Fruit fly (Drosophila melanogaster) whole organism, prepupa: ENCODE data around the gene Ada1-1.

Source experiments
- CG10631 ChIP-seq: fragments of 200-800 bp; sonication (Bioruptor generic); optimal IDR thresholded peaks from 2 replicates; lab custom pipeline; 2016; ENCODE audit warnings: missing biosample characterization, missing genetic modification characterization
- CG10669 ChIP-seq: fragments of 200-800 bp; sonication (Bioruptor generic); optimal IDR thresholded peaks from 3 replicates; lab custom pipeline; 2018; ENCODE audit warnings: missing biosample characterization, mild to moderate bottlenecking, missing genetic modification characterization, moderate library complexity
- CG11762 ChIP-seq: fragments of 200-800 bp; sonication (Bioruptor generic); optimal IDR thresholded peaks from 3 replicates; lab custom pipeline; 2016; ENCODE audit warnings: missing biosample characterization, missing genetic modification characterization; ENCODE audit not compliant: insufficient read depth
- CG11902 ChIP-seq: fragments of 200-800 bp; sonication (Bioruptor generic); optimal IDR thresholded peaks from 3 replicates; lab custom pipeline; 2016; ENCODE audit warnings: missing biosample characterization, missing genetic modification characterization
- CG15336 ChIP-seq: fragments of 200-800 bp; sonication (Bioruptor generic); IDR thresholded peaks from 2 replicates; pipeline ENCODE4 v1.3.6; 2022; ENCODE audit warnings: missing biosample characterization, missing genetic modification characterization
- CG1621 ChIP-seq: fragments of 200-800 bp; sonication (Bioruptor generic); optimal IDR thresholded peaks from 3 replicates; lab custom pipeline; 2018; ENCODE audit warnings: missing biosample characterization, mild to moderate bottlenecking, missing genetic modification characterization
- CG16779 ChIP-seq: fragments of 200-800 bp; sonication (Bioruptor generic); optimal IDR thresholded peaks from 3 replicates; lab custom pipeline; 2017; ENCODE audit warnings: missing biosample characterization, mild to moderate bottlenecking, missing genetic modification characterization
- CG32006 ChIP-seq: fragments of 200-800 bp; sonication (Bioruptor generic); optimal IDR thresholded peaks from 3 replicates; lab custom pipeline; 2017; ENCODE audit warnings: missing biosample characterization, mild to moderate bottlenecking, missing genetic modification characterization
- CG34406 ChIP-seq: fragments of 200-800 bp; sonication (Bioruptor generic); optimal IDR thresholded peaks from 3 replicates; lab custom pipeline; 2016; ENCODE audit warnings: missing biosample characterization, missing genetic modification characterization
- CG3919 ChIP-seq: fragments of 200-800 bp; sonication (Bioruptor generic); optimal IDR thresholded peaks from 3 replicates; lab custom pipeline; 2016; ENCODE audit warnings: missing biosample characterization, missing genetic modification characterization
- CG6276 ChIP-seq: fragments of 200-800 bp; sonication (Bioruptor generic); optimal IDR thresholded peaks from 2 replicates; lab custom pipeline; 2017; ENCODE audit warnings: missing biosample characterization, mild to moderate bottlenecking, missing genetic modification characterization
- CG6792 ChIP-seq: fragments of 200-800 bp; sonication (Bioruptor generic); optimal IDR thresholded peaks from 3 replicates; lab custom pipeline; 2016; ENCODE audit warnings: missing biosample characterization, missing genetic modification characterization
- CG6808 ChIP-seq: fragments of 200-800 bp; sonication (Bioruptor generic); optimal IDR thresholded peaks from 3 replicates; lab custom pipeline; 2017; ENCODE audit warnings: missing biosample characterization, missing genetic modification characterization, mild to moderate bottlenecking, moderate library complexity, missing genetic modification reagents
- CG7368 ChIP-seq: fragments of 200-800 bp; sonication (Bioruptor generic); optimal IDR thresholded peaks from 3 replicates; lab custom pipeline; 2016; ENCODE audit warnings: missing biosample characterization, missing genetic modification characterization
- CG8119 ChIP-seq: fragments of 200-800 bp; sonication (Bioruptor generic); IDR thresholded peaks from 3 replicates; pipeline ENCODE4 v1.3.6; 2022; ENCODE audit warnings: missing biosample characterization, missing genetic modification characterization
- CG8632 ChIP-seq: fragments of 200-800 bp; sonication (Bioruptor generic); optimal IDR thresholded peaks from 3 replicates; lab custom pipeline; 2016; ENCODE audit warnings: missing biosample characterization, missing genetic modification characterization
- CG9139 ChIP-seq: fragments of 200-800 bp; sonication (Bioruptor generic); optimal IDR thresholded peaks from 3 replicates; lab custom pipeline; 2017; ENCODE audit warnings: missing biosample characterization, mild to moderate bottlenecking, missing genetic modification characterization
- Eip75B ChIP-seq: fragments of 200-800 bp; sonication (Bioruptor generic); optimal IDR thresholded peaks from 3 replicates; lab custom pipeline; 2016; ENCODE audit warnings: missing biosample characterization, missing genetic modification characterization
- Eip78C ChIP-seq: fragments of 200-800 bp; sonication (Bioruptor generic); peaks from one replicate; lab custom pipeline; 2016; ENCODE audit warnings: missing biosample characterization, missing genetic modification characterization
- Eip93F ChIP-seq: fragments of 200-800 bp; sonication (Bioruptor generic); optimal IDR thresholded peaks from 2 replicates; lab custom pipeline; 2016; ENCODE audit warnings: missing biosample characterization, mild to moderate bottlenecking, missing genetic modification characterization
- Ets21C ChIP-seq: fragments of 200-800 bp; sonication (Bioruptor generic); optimal IDR thresholded peaks from 3 replicates; lab custom pipeline; 2016; ENCODE audit warnings: missing biosample characterization, missing genetic modification characterization
- Ets96B ChIP-seq: fragments of 200-800 bp; optimal IDR thresholded peaks from 2 replicates; lab custom pipeline; 2019; ENCODE audit warnings: missing biosample characterization, mild to moderate bottlenecking, missing genetic modification characterization, moderate library complexity
- Gug ChIP-seq: fragments of 200-800 bp; sonication (Bioruptor generic); IDR thresholded peaks from 2 replicates; pipeline ENCODE4 v1.3.6; 2022; ENCODE audit warnings: missing biosample characterization, missing genetic modification characterization
- Hr39 ChIP-seq: fragments of 200-800 bp; sonication (Bioruptor generic); optimal IDR thresholded peaks from 2 replicates; lab custom pipeline; 2016; ENCODE audit warnings: missing biosample characterization, missing genetic modification characterization
- Hr4 ChIP-seq: fragments of 200-800 bp; sonication (Bioruptor generic); optimal IDR thresholded peaks from 3 replicates; lab custom pipeline; 2016; ENCODE audit warnings: missing biosample characterization, missing genetic modification characterization
- Met ChIP-seq: fragments of 200-800 bp; sonication (Bioruptor generic); optimal IDR thresholded peaks from 3 replicates; lab custom pipeline; 2016; ENCODE audit warnings: missing biosample characterization, missing genetic modification characterization
- OdsH ChIP-seq: fragments of 200-800 bp; sonication (Bioruptor generic); optimal IDR thresholded peaks from 3 replicates; lab custom pipeline; 2016; ENCODE audit warnings: missing biosample characterization, missing genetic modification characterization
- Smox ChIP-seq: fragments of 200-800 bp; sonication (Bioruptor generic); optimal IDR thresholded peaks from 3 replicates; lab custom pipeline; 2016; ENCODE audit warnings: missing biosample characterization, missing genetic modification characterization
- Sox14 ChIP-seq: fragments of 200-800 bp; sonication (Bioruptor generic); optimal IDR thresholded peaks from 3 replicates; lab custom pipeline; 2016; ENCODE audit warnings: missing biosample characterization, missing genetic modification characterization
- Sox15 ChIP-seq: fragments of 200-800 bp; sonication (Bioruptor generic); optimal IDR thresholded peaks from 3 replicates; lab custom pipeline; 2016; ENCODE audit warnings: missing biosample characterization, missing genetic modification characterization
- acj6 ChIP-seq: fragments of 200-800 bp; sonication (Bioruptor generic); optimal IDR thresholded peaks from 3 replicates; lab custom pipeline; 2016; ENCODE audit warnings: missing biosample characterization, missing genetic modification characterization
- cyc ChIP-seq: fragments of 200-800 bp; sonication (Bioruptor generic); optimal IDR thresholded peaks from 3 replicates; lab custom pipeline; 2016; ENCODE audit warnings: missing biosample characterization, missing genetic modification characterization
- dac ChIP-seq: fragments of 200-800 bp; sonication (Bioruptor generic); optimal IDR thresholded peaks from 2 replicates; lab custom pipeline; 2017; ENCODE audit warnings: missing biosample characterization, mild to moderate bottlenecking, missing genetic modification characterization
- dsx ChIP-seq: fragments of 200-800 bp; optimal IDR thresholded peaks from 3 replicates; lab custom pipeline; 2019; ENCODE audit warnings: missing biosample characterization, mild to moderate bottlenecking, missing genetic modification characterization, moderate library complexity; ENCODE audit not compliant: poor library complexity, severe bottlenecking
- eg ChIP-seq: fragments of 200-800 bp; sonication (Bioruptor generic); IDR thresholded peaks from 3 replicates; pipeline ENCODE4 v1.3.6; 2022; ENCODE audit warnings: missing biosample characterization, missing genetic modification characterization
- fd59A ChIP-seq: fragments of 200-800 bp; sonication (Bioruptor generic); optimal IDR thresholded peaks from 2 replicates; lab custom pipeline; 2017; ENCODE audit warnings: missing biosample characterization, mild to moderate bottlenecking, missing genetic modification characterization, missing genetic modification reagents
- fd85E ChIP-seq: fragments of 200-800 bp; sonication (Bioruptor generic); optimal IDR thresholded peaks from 3 replicates; lab custom pipeline; 2016; ENCODE audit warnings: missing biosample characterization, missing genetic modification characterization
- fkh ChIP-seq: fragments of 200-800 bp; sonication (Bioruptor generic); optimal IDR thresholded peaks from 3 replicates; lab custom pipeline; 2017; ENCODE audit warnings: missing biosample characterization, mild to moderate bottlenecking, missing genetic modification characterization, moderate library complexity
- lz ChIP-seq: fragments of 200-800 bp; sonication (Bioruptor generic); optimal IDR thresholded peaks from 3 replicates; lab custom pipeline; 2016; ENCODE audit warnings: missing biosample characterization, missing genetic modification characterization
- net ChIP-seq: fragments of 200-800 bp; sonication (Bioruptor generic); optimal IDR thresholded peaks from 3 replicates; lab custom pipeline; 2016; ENCODE audit warnings: missing biosample characterization, missing genetic modification characterization
- pdm3 ChIP-seq: fragments of 200-800 bp; sonication (Bioruptor generic); optimal IDR thresholded peaks from 3 replicates; lab custom pipeline; 2016; ENCODE audit warnings: missing biosample characterization, missing genetic modification characterization
- spab ChIP-seq: fragments of 200-800 bp; sonication (Bioruptor generic); optimal IDR thresholded peaks from 2 replicates; lab custom pipeline; 2017; ENCODE audit warnings: missing biosample characterization, mild to moderate bottlenecking, missing genetic modification characterization, missing genetic modification reagents
- ss ChIP-seq, 2 experiments: fragments of 200-800 bp; sonication (Bioruptor generic); optimal IDR thresholded peaks; 2 replicates in 1 of 2; 3 replicates in 1 of 2; lab custom pipeline; 2017 to 2018; ENCODE audit warnings: mild to moderate bottlenecking in 2 of 2, missing biosample characterization in 2 of 2, missing genetic modification characterization in 2 of 2, moderate library complexity in 1 of 2
- svp ChIP-seq: fragments of 200-800 bp; sonication (Bioruptor generic); peaks from one replicate; lab custom pipeline; 2016; ENCODE audit warnings: missing biosample characterization, missing genetic modification characterization
- vri ChIP-seq: fragments of 200-800 bp; sonication (Bioruptor generic); optimal IDR thresholded peaks from 3 replicates; lab custom pipeline; 2016; ENCODE audit warnings: missing biosample characterization, mild to moderate bottlenecking, missing genetic modification characterization

Gene Ada1-1

dm6 chr2L:12006397-12007330 is 10.1 kb downstream of the Ada1-1 start (continued):
- TF ChIP-seq ss (GFP tag; optimal IDR thresholded peaks at IDR 0.05; lab: Kevin White, UChicago) = peak; percentile 91 to 96
- TF ChIP-seq net (GFP tag; lab: Kevin White, UChicago) = peak; percentile 82
- TF ChIP-seq Met (GFP tag; lab: Kevin White, UChicago) = peak; percentile 74
- peak; percentile 69 for TF ChIP-seq Hr4 (GFP tag; lab: Kevin White, UChicago)
- TF ChIP-seq Sox15 = peak; percentile 78
- TF ChIP-seq cyc (GFP tag; lab: Kevin White, UChicago) = peak; percentile 82
- TF ChIP-seq fd85E = peak; percentile 14
- peak; percentile 86 for TF ChIP-seq CG10669 (GFP tag; lab: Kevin White, UChicago)
- TF ChIP-seq CG8632 = peak; percentile 92
- no peak for TF ChIP-seq CG15336
- TF ChIP-seq CG3919 (GFP tag; lab: Kevin White, UChicago) = peak; percentile 83
- TF ChIP-seq CG6276 = peak; percentile 83
- peak; percentile 88 for TF ChIP-seq CG16779
- TF ChIP-seq Gug (GFP tag; lab: Robert Waterston, UW) = no peak
- peak; percentile 57 for TF ChIP-seq dac (GFP tag; lab: Kevin White, UChicago)
- TF ChIP-seq CG32006 (GFP tag; lab: Kevin White, UChicago) = peak; percentile 93
- TF ChIP-seq CG8119 = no peak
- peak; percentile 81 for TF ChIP-seq fd59A (GFP tag; lab: Kevin White, UChicago)
- TF ChIP-seq Eip78C (GFP tag; lab: Kevin White, UChicago) = peak; percentile 96
- peak; percentile 90 for TF ChIP-seq Eip75B
- peak; percentile 84 for TF ChIP-seq CG11762 (GFP tag; lab: Kevin White, UChicago)
- TF ChIP-seq vri (GFP tag; lab: Kevin White, UChicago) = no peak
- TF ChIP-seq CG1621 (tag; lab: Kevin White, UChicago) = no peak
- TF ChIP-seq Ets21C (GFP tag; lab: Kevin White, UChicago) = peak; percentile 59
- TF ChIP-seq CG6792 (GFP tag; lab: Kevin White, UChicago) = peak; percentile 85
- peak; percentile 90 for TF ChIP-seq OdsH
- TF ChIP-seq Smox (GFP tag; lab: Kevin White, UChicago) = peak; percentile 72
- TF ChIP-seq eg (GFP tag; lab: Robert Waterston, UW) = no peak
- peak; percentile 90 for TF ChIP-seq spab (GFP tag; lab: Kevin White, UChicago)
- TF ChIP-seq, all 60 proteins: peak for 49

dm6 chr2L:12007331-12007791 is 10.8 kb downstream of the Ada1-1 start:
- TF ChIP-seq Gug (GFP tag; lab: Robert Waterston, UW) = no peak
- TF ChIP-seq CG11902 = no peak
- TF ChIP-seq fkh = peak; percentile 80
- TF ChIP-seq Sox14 = peak; percentile 80
- no peak for TF ChIP-seq CG8119
- TF ChIP-seq acj6 = peak; percentile 17
- peak; percentile 67 for TF ChIP-seq pdm3 (GFP tag; lab: Kevin White, UChicago)
- no peak for TF ChIP-seq eg (GFP tag; lab: Robert Waterston, UW)
- TF ChIP-seq fd85E = peak; percentile 78
- peak; percentile 74 for TF ChIP-seq Eip75B
- peak; percentile 31 for TF ChIP-seq CG34406
- peak; percentile 68 for TF ChIP-seq CG32006 (GFP tag; lab: Kevin White, UChicago)
- no peak for TF ChIP-seq Hr39 (GFP tag; lab: Kevin White, UChicago)
- TF ChIP-seq CG16779 = peak; percentile 54
- TF ChIP-seq Smox (GFP tag; lab: Kevin White, UChicago) = peak; percentile 66
- peak; percentile 27 for TF ChIP-seq fd59A (GFP tag; lab: Kevin White, UChicago)
- peak; percentile 66 for TF ChIP-seq CG10669 (GFP tag; lab: Kevin White, UChicago)
- no peak for TF ChIP-seq CG11762 (GFP tag; lab: Kevin White, UChicago)
- no peak for TF ChIP-seq CG15336
- peak; percentile 91 for TF ChIP-seq Eip78C (GFP tag; lab: Kevin White, UChicago)
- TF ChIP-seq CG6276 = peak; percentile 78
- TF ChIP-seq CG10631 (GFP tag; lab: Kevin White, UChicago) = no peak
- TF ChIP-seq Ets96B = peak; percentile 61
- TF ChIP-seq spab (GFP tag; lab: Kevin White, UChicago) = peak; percentile 73
- TF ChIP-seq Eip93F = no peak
- peak; percentile 80 for TF ChIP-seq CG1621 (tag; lab: Kevin White, UChicago)
- TF ChIP-seq ss (GFP tag; optimal IDR thresholded peaks at IDR 0.05; lab: Kevin White, UChicago) = peak; percentile 86
- TF ChIP-seq CG6808 (GFP tag; lab: Kevin White, UChicago) = peak; percentile 82
- peak; percentile 56 for TF ChIP-seq CG7368 (GFP tag; lab: Kevin White, UChicago)
- peak; percentile 99 for TF ChIP-seq svp
- TF ChIP-seq vri (GFP tag; lab: Kevin White, UChicago) = no peak
- peak; percentile 70 for TF ChIP-seq CG9139 (GFP tag; lab: Kevin White, UChicago)
- TF ChIP-seq lz = peak; percentile 49
- TF ChIP-seq dsx = peak; percentile 100
- TF ChIP-seq Met (GFP tag; lab: Kevin White, UChicago) = peak; percentile 57
